Worm (Caenorhabditis elegans): Measurements from ENCODE around the gene C17C3.11.

The C17C3.11 gene

DNA sequence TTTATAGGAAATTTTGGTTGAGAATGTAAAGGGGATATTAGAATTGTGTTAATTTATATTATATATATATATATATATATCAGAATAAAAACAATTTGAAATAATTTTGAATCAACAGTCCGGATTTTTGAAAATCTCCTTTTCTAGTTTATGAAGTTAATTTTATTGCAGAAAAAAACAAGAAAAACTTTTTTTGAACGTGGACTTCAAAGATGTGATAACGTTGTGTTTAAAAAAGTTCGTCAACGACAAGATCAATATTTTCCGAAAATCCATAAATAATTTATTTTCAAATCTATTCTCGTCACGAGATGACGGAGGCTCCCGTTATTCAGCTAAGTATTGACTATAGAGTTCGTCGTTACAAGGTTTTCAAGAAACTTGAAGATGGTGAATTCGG is at the start of gene C17C3.11:
TSS of gene C17C3.11 (plus strand) at position 301 of the 400 bp plus-strand sequence.
- TF ChIP-seq eyg-1 (tag; optimal IDR thresholded peaks at IDR 0.05) (no peak), ref-2 (tag; optimal IDR thresholded peaks at IDR 0.05) (no peak), zip-5 (tag; optimal IDR thresholded peaks at IDR 0.05) (no peak), nhr-232 (tag; optimal IDR thresholded peaks at IDR 0.05) (no peak), ceh-31 (tag; optimal IDR thresholded peaks at IDR 0.05) (no peak), nhr-11 (tag; optimal IDR thresholded peaks at IDR 0.05) (no peak), ama-1 (optimal IDR thresholded peaks at IDR 0.05) (no peak), pag-3 (tag; optimal IDR thresholded peaks at IDR 0.05; ENCODE audit: borderline replicate concordance) (no peak), ceh-18 (tag; optimal IDR thresholded peaks at IDR 0.05) (no peak), gmeb-2 (tag; optimal IDR thresholded peaks at IDR 0.05) (no peak), ceh-45 (GFP tag; IDR thresholded peaks at IDR 0.05) (no peak), hlh-30 (tag; optimal IDR thresholded peaks at IDR 0.05; ENCODE audit: insufficient read depth) (no peak), pha-2 (tag; optimal IDR thresholded peaks at IDR 0.05) (no peak), fax-1 (tag; optimal IDR thresholded peaks at IDR 0.05) (no peak), C38D4.7 (GFP tag; optimal IDR thresholded peaks at IDR 0.05) (no peak), odd-2 (tag; optimal IDR thresholded peaks at IDR 0.05) (no peak), C08G9.2 (tag; optimal IDR thresholded peaks at IDR 0.05) (no peak), elt-4 (tag; optimal IDR thresholded peaks at IDR 0.05) (no peak)

DNA sequence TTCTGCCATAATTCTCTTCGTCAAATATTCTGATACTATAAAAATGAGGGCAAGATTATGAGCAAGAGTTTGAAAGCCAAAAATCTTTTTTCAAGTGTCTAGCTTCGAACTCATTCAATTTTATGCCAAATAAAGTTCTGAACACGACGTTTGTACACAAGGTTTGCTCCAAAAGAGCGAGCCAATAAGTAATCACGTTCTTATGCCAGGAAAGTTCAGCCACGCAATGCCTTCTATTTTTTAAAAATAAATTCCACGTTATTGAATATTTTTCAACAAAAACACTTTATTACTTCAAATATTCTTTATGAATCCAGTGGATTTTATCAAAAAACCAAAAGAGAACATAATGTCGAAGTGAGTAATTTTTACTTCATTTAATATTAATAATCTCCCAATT is 49.8 kb upstream of the C17C3.11 start, which contains the start of gene nep-5:
TSS of gene nep-5 (plus strand) at position 301 of the 400 bp plus-strand sequence.
- TF ChIP-seq npax-4 (tag; optimal IDR thresholded peaks at IDR 0.05) (no peak), hlh-8 (tag; optimal IDR thresholded peaks at IDR 0.05) (no peak), ceh-22 (tag; optimal IDR thresholded peaks at IDR 0.05) (no peak), sox-4 (tag; optimal IDR thresholded peaks at IDR 0.05) (no peak), ets-4 (tag; optimal IDR thresholded peaks at IDR 0.05) (no peak), sox-2 (GFP tag; IDR thresholded peaks at IDR 0.05) (no peak), lim-6 (tag; optimal IDR thresholded peaks at IDR 0.05) (no peak), K09A11.1 (tag; optimal IDR thresholded peaks at IDR 0.05; ENCODE audit: insufficient read depth) (no peak), ceh-48 (tag; optimal IDR thresholded peaks at IDR 0.05) (no peak), ceh-34 (tag; optimal IDR thresholded peaks at IDR 0.05) (no peak), ref-2 (tag; optimal IDR thresholded peaks at IDR 0.05) (no peak), elt-4 (tag; optimal IDR thresholded peaks at IDR 0.05) (no peak), C08G9.2 (tag; optimal IDR thresholded peaks at IDR 0.05) (no peak), ceh-31 (tag; optimal IDR thresholded peaks at IDR 0.05) (no peak), sdc-2 (tag; optimal IDR thresholded peaks at IDR 0.05) (no peak)

DNA sequence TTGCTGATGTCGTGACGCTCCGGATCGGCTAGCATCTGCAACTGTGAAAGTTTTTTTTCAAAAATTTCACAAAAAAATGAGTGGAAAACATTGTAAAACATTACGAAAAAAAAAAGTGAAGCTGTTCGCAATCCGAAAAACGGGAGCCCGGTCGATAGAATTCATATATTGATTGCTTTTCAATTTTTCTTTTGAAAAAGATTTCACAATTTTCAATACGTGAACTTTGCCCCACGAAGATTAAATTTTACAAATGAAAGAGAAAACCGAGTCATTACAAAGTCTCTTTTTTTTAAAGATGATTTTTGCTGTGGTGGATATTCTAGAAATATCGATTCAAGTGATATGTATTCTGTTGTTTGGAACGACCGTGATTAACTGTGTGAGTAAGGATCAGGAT is 43.2 kb upstream of the C17C3.11 start, which contains the start of gene F12A10.6:
TSS of gene F12A10.6 (minus strand) at position 101 of the 400 bp plus-strand sequence.
- no peak for TF ChIP-seq ceh-45 (GFP tag; IDR thresholded peaks at IDR 0.05)

DNA sequence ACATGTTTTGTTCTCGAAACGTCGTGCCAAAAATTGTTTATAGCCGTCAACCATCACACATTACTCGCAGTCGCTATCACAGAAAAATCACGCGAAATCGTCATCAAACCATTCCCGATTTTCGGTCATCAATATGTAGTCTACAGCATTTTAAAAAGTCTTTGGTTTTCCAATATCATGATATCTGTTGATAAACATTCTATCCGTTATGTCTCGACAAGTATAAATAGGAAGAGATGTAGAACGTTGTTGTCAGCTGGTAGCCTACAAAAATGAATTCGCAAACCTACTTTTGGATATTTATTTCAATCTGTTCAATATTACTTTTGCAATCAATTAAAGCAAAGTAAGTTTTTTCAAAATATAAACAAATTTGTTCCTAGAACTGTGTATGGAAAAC is 41.2 kb upstream of the C17C3.11 start, which contains the start of gene F12A10.1:
TSS of gene F12A10.1 (plus strand) at position 166 of the 400 bp plus-strand sequence.
- TF ChIP-seq pha-4 (tag; optimal IDR thresholded peaks at IDR 0.05) (no peak), dmd-4 (tag; optimal IDR thresholded peaks at IDR 0.05; ENCODE audit: borderline replicate concordance) (no peak), fkh-10 (GFP tag; optimal IDR thresholded peaks at IDR 0.05) (no peak), npax-4 (tag; optimal IDR thresholded peaks at IDR 0.05) (no peak), ceh-48 (tag; optimal IDR thresholded peaks at IDR 0.05) (no peak), hlh-8 (tag; optimal IDR thresholded peaks at IDR 0.05) (no peak), ceh-30 (tag; optimal IDR thresholded peaks at IDR 0.05) (no peak), mec-3 (tag; optimal IDR thresholded peaks at IDR 0.05; ENCODE audit: borderline replicate concordance) (no peak), hlh-13 (GFP tag; optimal IDR thresholded peaks at IDR 0.05) (no peak), unc-55 (GFP tag; optimal IDR thresholded peaks at IDR 0.05) (no peak), odd-2 (tag; optimal IDR thresholded peaks at IDR 0.05) (no peak), hlh-15 (tag; optimal IDR thresholded peaks at IDR 0.05) (no peak), sox-4 (tag; optimal IDR thresholded peaks at IDR 0.05) (no peak), ceh-2 (tag; optimal IDR thresholded peaks at IDR 0.05) (no peak), nhr-232 (tag; optimal IDR thresholded peaks at IDR 0.05) (no peak), pqm-1 (tag; optimal IDR thresholded peaks at IDR 0.05) (no peak), ztf-16 (tag; optimal IDR thresholded peaks at IDR 0.05) (no peak), lin-11 (tag; optimal IDR thresholded peaks at IDR 0.05) (no peak), hlh-30 (tag; optimal IDR thresholded peaks at IDR 0.05; ENCODE audit: insufficient read depth) (no peak)
